Fruit fly (Drosophila melanogaster) whole organism, embryonic: ENCODE data around the gene unc-119.
A peak's percentile ranks its signal among the peaks of the same experiment; 100 is the strongest.

Experiments
- ATbp ChIP-seq: fragments of 200-800 bp; sonication (Bioruptor generic); optimal IDR thresholded peaks from 2 replicates; lab custom pipeline; 2017; ENCODE audit warnings: missing biosample characterization, mild to moderate bottlenecking, missing genetic modification characterization, missing genetic modification reagents
- Adf1 ChIP-seq: fragments of 200-800 bp; sonication (Bioruptor generic); IDR thresholded peaks from 2 replicates; pipeline ENCODE4 v1.3.6; 2022; ENCODE audit warnings: missing biosample characterization, missing genetic modification characterization
- CG10462 ChIP-seq: fragments of 200-800 bp; sonication (Bioruptor generic); optimal IDR thresholded peaks from 2 replicates; lab custom pipeline; 2016; ENCODE audit warnings: missing biosample characterization, missing genetic modification characterization
- CG10565 ChIP-seq: fragments of 200-800 bp; sonication (Bioruptor generic); optimal IDR thresholded peaks from 3 replicates; lab custom pipeline; 2016; ENCODE audit warnings: missing biosample characterization, mild to moderate bottlenecking, missing genetic modification characterization
- CG11695 ChIP-seq: fragments of 200-800 bp; sonication (Bioruptor generic); IDR thresholded peaks from 3 replicates; pipeline ENCODE4 v1.3.6; 2022; ENCODE audit warnings: missing biosample characterization, missing genetic modification characterization
- CG12104 ChIP-seq: fragments of 200-800 bp; sonication (Bioruptor generic); optimal IDR thresholded peaks from 3 replicates; lab custom pipeline; 2016; ENCODE audit warnings: missing biosample characterization, missing genetic modification characterization
- CG13296 ChIP-seq: fragments of 200-800 bp; sonication (Bioruptor generic); optimal IDR thresholded peaks from 3 replicates; lab custom pipeline; 2018; ENCODE audit warnings: missing biosample characterization, mild to moderate bottlenecking, missing genetic modification characterization
- CG1602 ChIP-seq: fragments of 200-800 bp; sonication (Bioruptor generic); optimal IDR thresholded peaks from 3 replicates; lab custom pipeline; 2016; ENCODE audit warnings: missing biosample characterization, missing genetic modification characterization
- CG17328 ChIP-seq: fragments of 200-800 bp; sonication (Bioruptor generic); IDR thresholded peaks from 2 replicates; pipeline ENCODE4 v1.3.6; 2022; ENCODE audit warnings: missing biosample characterization, missing genetic modification characterization
- CG17568 ChIP-seq: fragments of 200-800 bp; sonication (Bioruptor generic); optimal IDR thresholded peaks from 2 replicates; lab custom pipeline; 2018; ENCODE audit warnings: missing biosample characterization, mild to moderate bottlenecking, missing genetic modification characterization, moderate library complexity
- CG2120 ChIP-seq: fragments of 200-800 bp; sonication (Bioruptor generic); optimal IDR thresholded peaks from 3 replicates; lab custom pipeline; 2016; ENCODE audit warnings: missing biosample characterization, missing genetic modification characterization
- CG4424 ChIP-seq: fragments of 200-800 bp; sonication (Bioruptor generic); optimal IDR thresholded peaks from 3 replicates; lab custom pipeline; 2016; ENCODE audit warnings: missing biosample characterization, missing genetic modification characterization
- CG6765 ChIP-seq: fragments of 200-800 bp; sonication (Bioruptor generic); optimal IDR thresholded peaks from 3 replicates; lab custom pipeline; 2017; ENCODE audit warnings: missing biosample characterization, mild to moderate bottlenecking, missing genetic modification characterization
- CG7372 ChIP-seq: fragments of 200-800 bp; sonication (Bioruptor generic); IDR thresholded peaks from 2 replicates; pipeline ENCODE4 v1.3.6; 2022; ENCODE audit warnings: missing biosample characterization, missing genetic modification characterization
- CG7556 ChIP-seq: fragments of 200-800 bp; sonication (Bioruptor generic); optimal IDR thresholded peaks from 2 replicates; lab custom pipeline; 2017; ENCODE audit warnings: missing biosample characterization, mild to moderate bottlenecking, missing genetic modification characterization
- CG7745 ChIP-seq: fragments of 200-800 bp; sonication (Bioruptor generic); optimal IDR thresholded peaks from 2 replicates; lab custom pipeline; 2018; ENCODE audit warnings: missing biosample characterization, mild to moderate bottlenecking, missing genetic modification characterization, moderate library complexity
- CG9609 ChIP-seq: fragments of 200-800 bp; sonication (Bioruptor generic); optimal IDR thresholded peaks from 3 replicates; lab custom pipeline; 2016; ENCODE audit warnings: missing biosample characterization, missing genetic modification characterization
- CG9727 ChIP-seq: fragments of 200-800 bp; sonication (Bioruptor generic); optimal IDR thresholded peaks from 3 replicates; lab custom pipeline; 2017; ENCODE audit warnings: missing biosample characterization, mild to moderate bottlenecking, missing genetic modification characterization
- CHES-1-like ChIP-seq: fragments of 200-800 bp; sonication (Bioruptor generic); optimal IDR thresholded peaks from 2 replicates; lab custom pipeline; 2016; ENCODE audit warnings: missing biosample characterization, missing genetic modification characterization
- D19A ChIP-seq: fragments of 200-800 bp; optimal IDR thresholded peaks from 3 replicates; lab custom pipeline; 2019; ENCODE audit warnings: missing biosample characterization, mild to moderate bottlenecking, missing genetic modification characterization, moderate library complexity
- Deaf1 ChIP-seq: fragments of 200-800 bp; optimal IDR thresholded peaks from 3 replicates; lab custom pipeline; 2019; ENCODE audit warnings: missing biosample characterization, mild to moderate bottlenecking, missing genetic modification characterization, moderate library complexity
- Dp ChIP-seq: fragments of 200-800 bp; sonication (Bioruptor generic); optimal IDR thresholded peaks from 2 replicates; lab custom pipeline; 2018; ENCODE audit warnings: missing biosample characterization, mild to moderate bottlenecking, missing genetic modification characterization, moderate library complexity
- Ets65A ChIP-seq: fragments of 200-800 bp; sonication (Bioruptor generic); peaks from one replicate; lab custom pipeline; 2016; ENCODE audit warnings: missing biosample characterization, missing genetic modification characterization
- GATAe ChIP-seq: fragments of 200-800 bp; sonication (Bioruptor generic); conservative IDR thresholded peaks from 2 replicates; pipeline ENCODE4 v1.3.6; 2022; ENCODE audit warnings: missing biosample characterization, missing genetic modification characterization
- H15 ChIP-seq: fragments of 200-800 bp; sonication (Bioruptor generic); IDR thresholded peaks from 3 replicates; pipeline ENCODE4 v1.3.6; 2022; ENCODE audit warnings: missing biosample characterization, missing genetic modification characterization
- HHEX ChIP-seq: fragments of 200-800 bp; sonication (Bioruptor generic); optimal IDR thresholded peaks from 3 replicates; lab custom pipeline; 2017; ENCODE audit warnings: missing biosample characterization, mild to moderate bottlenecking, missing genetic modification characterization, missing genetic modification reagents
- NK7.1 ChIP-seq: fragments of 200-800 bp; sonication (Bioruptor generic); optimal IDR thresholded peaks from 3 replicates; lab custom pipeline; 2016; ENCODE audit warnings: missing biosample characterization, missing genetic modification characterization
- Neu2 ChIP-seq: fragments of 200-800 bp; sonication (Bioruptor generic); optimal IDR thresholded peaks from 3 replicates; lab custom pipeline; 2016; ENCODE audit warnings: missing biosample characterization, missing genetic modification characterization, borderline replicate concordance
- Nf-YB ChIP-seq: fragments of 200-800 bp; sonication (Bioruptor generic); optimal IDR thresholded peaks from 3 replicates; lab custom pipeline; 2019; ENCODE audit warnings: missing biosample characterization, mild to moderate bottlenecking, missing genetic modification characterization, moderate library complexity
- Poxn ChIP-seq: fragments of 200-800 bp; sonication (Bioruptor generic); IDR thresholded peaks from 2 replicates; pipeline ENCODE4 v1.3.6; 2022; ENCODE audit warnings: missing biosample characterization, missing genetic modification characterization
- Sox100B ChIP-seq: fragments of 200-800 bp; sonication (Bioruptor generic); optimal IDR thresholded peaks from 3 replicates; lab custom pipeline; 2018; ENCODE audit warnings: missing biosample characterization, mild to moderate bottlenecking, missing genetic modification characterization
- Xbp1 ChIP-seq: fragments of 200-800 bp; sonication (Bioruptor generic); optimal IDR thresholded peaks from 3 replicates; lab custom pipeline; 2016; ENCODE audit warnings: missing biosample characterization, mild to moderate bottlenecking, missing genetic modification characterization
- Xrp1 ChIP-seq: fragments of 200-800 bp; sonication (Bioruptor generic); IDR thresholded peaks from 2 replicates; pipeline ENCODE4 v1.3.6; 2022; ENCODE audit warnings: missing biosample characterization, missing genetic modification characterization
- YL-1 ChIP-seq: fragments of 200-800 bp; sonication (Bioruptor generic); optimal IDR thresholded peaks from 3 replicates; lab custom pipeline; 2017; ENCODE audit warnings: missing biosample characterization, mild to moderate bottlenecking, missing genetic modification characterization
- bcd ChIP-seq: fragments of 200-800 bp; sonication (Bioruptor generic); optimal IDR thresholded peaks from 2 replicates; lab custom pipeline; 2017; ENCODE audit warnings: missing biosample characterization, mild to moderate bottlenecking, missing genetic modification characterization
- crp ChIP-seq, 2 experiments: fragments of 200-800 bp; sonication (Bioruptor generic); optimal IDR thresholded peaks; 2 replicates in 1 of 2; 3 replicates in 1 of 2; lab custom pipeline; 2017; ENCODE audit warnings: missing biosample characterization in 2 of 2, missing genetic modification characterization in 2 of 2, mild to moderate bottlenecking in 1 of 2, moderate library complexity in 1 of 2
- dati ChIP-seq: fragments of 200-800 bp; sonication (Bioruptor generic); IDR thresholded peaks from 2 replicates; pipeline ENCODE4 v1.3.6; 2022; ENCODE audit warnings: missing biosample characterization, missing genetic modification characterization
- gsb ChIP-seq: fragments of 200-800 bp; sonication (Bioruptor generic); IDR thresholded peaks from 2 replicates; pipeline ENCODE4 v1.3.6; 2022; ENCODE audit warnings: missing biosample characterization, missing genetic modification characterization
- jigr1 ChIP-seq: fragments of 200-800 bp; sonication (Bioruptor generic); IDR thresholded peaks from 3 replicates; pipeline ENCODE4 v1.3.6; 2022; ENCODE audit warnings: missing biosample characterization, missing genetic modification characterization
- knrl ChIP-seq: fragments of 200-800 bp; sonication (Bioruptor generic); IDR thresholded peaks from 3 replicates; pipeline ENCODE4 v1.3.6; 2022; ENCODE audit warnings: missing biosample characterization, missing genetic modification characterization; ENCODE audit not compliant: partially characterized antibody
- nerfin-2 ChIP-seq: fragments of 200-800 bp; sonication (Bioruptor generic); IDR thresholded peaks from 2 replicates; pipeline ENCODE4 v1.3.6; 2022; ENCODE audit warnings: missing biosample characterization, missing genetic modification characterization; ENCODE audit not compliant: partially characterized antibody
- org-1 ChIP-seq: fragments of 200-800 bp; sonication (Bioruptor generic); optimal IDR thresholded peaks from 2 replicates; lab custom pipeline; 2017; ENCODE audit warnings: missing biosample characterization, missing genetic modification characterization
- sens ChIP-seq: fragments of 200-800 bp; sonication (Bioruptor generic); peaks from one replicate; lab custom pipeline; 2016; ENCODE audit warnings: missing biosample characterization, missing genetic modification characterization
- tin ChIP-seq: fragments of 200-800 bp; sonication (Bioruptor generic); optimal IDR thresholded peaks from 3 replicates; lab custom pipeline; 2016; ENCODE audit warnings: missing biosample characterization, missing genetic modification characterization
- trem ChIP-seq: fragments of 200-800 bp; optimal IDR thresholded peaks from 3 replicates; lab custom pipeline; 2019; ENCODE audit warnings: missing biosample characterization, mild to moderate bottlenecking, missing genetic modification characterization, moderate library complexity
- unc-4 ChIP-seq: fragments of 200-800 bp; sonication (Bioruptor generic); IDR thresholded peaks from 2 replicates; pipeline ENCODE4 v1.3.6; 2022; ENCODE audit warnings: missing biosample characterization, missing genetic modification characterization; ENCODE audit not compliant: partially characterized antibody
- wdn ChIP-seq: fragments of 200-800 bp; sonication (Bioruptor generic); IDR thresholded peaks from 2 replicates; pipeline ENCODE4 v1.3.6; 2022; ENCODE audit warnings: missing biosample characterization, missing genetic modification characterization
- yki ChIP-seq: fragments of >200 bp; optimal IDR thresholded peaks from 3 replicates; lab custom pipeline; 2018
- zfh1 ChIP-seq: fragments of 200-800 bp; sonication (Bioruptor generic); IDR thresholded peaks from 3 replicates; pipeline ENCODE4 v1.3.6; 2022; ENCODE audit warnings: missing biosample characterization, missing genetic modification characterization
- zfh2 ChIP-seq: fragments of 200-800 bp; sonication (Bioruptor generic); optimal IDR thresholded peaks from 2 replicates; lab custom pipeline; 2016; ENCODE audit warnings: missing biosample characterization, missing genetic modification characterization

unc-119 gene

dm6 chrX:7293133-7293873, 2.2 kb upstream of the unc-119 start:
- TF ChIP-seq D19A (peak; percentile 72), CG7372 (peak; percentile 72), nerfin-2 (GFP tag; lab: Robert Waterston, UW) (no peak), Xbp1 (peak; percentile 84), Poxn (GFP tag; lab: Robert Waterston, UW) (no peak), bcd (GFP tag; lab: Kevin White, UChicago) (peak; percentile 75), knrl (no peak), Xrp1 (GFP tag; lab: Robert Waterston, UW) (peak; percentile 96), GATAe (no peak), CG1602 (peak; percentile 78), CG11695 (GFP tag; lab: Robert Waterston, UW) (peak; percentile 70), dati (peak; percentile 77; the same call in 1 of the 2 replicates), Deaf1 (tag; lab: Kevin White, UChicago) (peak; percentile 26), yki (lab: Kevin White, UChicago) (peak; percentile 31), tin (GFP tag; lab: Kevin White, UChicago) (peak; percentile 72), HHEX (GFP tag; lab: Kevin White, UChicago) (peak; percentile 64), CG12104 (GFP tag; lab: Kevin White, UChicago) (peak; percentile 62), CG7556 (GFP tag; lab: Kevin White, UChicago) (peak; percentile 71), CG7745 (tag; lab: Kevin White, UChicago) (peak; percentile 58), zfh1 (GFP tag; lab: Robert Waterston, UW) (peak; percentile 95), CHES-1-like (GFP tag; lab: Kevin White, UChicago) (peak; percentile 56), unc-4 (GFP tag; lab: Robert Waterston, UW) (no peak), NK7.1 (GFP tag; lab: Kevin White, UChicago) (peak; percentile 83), CG9727 (peak; percentile 75), Nf-YB (GFP tag; lab: Kevin White, UChicago) (peak; percentile 45), CG10462 (GFP tag; lab: Kevin White, UChicago) (peak; percentile 79), CG17568 (peak; percentile 64), crp (GFP tag; optimal IDR thresholded peaks at IDR 0.05; lab: Kevin White, UChicago) (peak in 1 of 2 experiments; percentile 27), sens (GFP tag; lab: Kevin White, UChicago) (peak; percentile 98), Adf1 (no peak), H15 (GFP tag; lab: Robert Waterston, UW) (peak; percentile 83), CG2120 (GFP tag; lab: Kevin White, UChicago) (peak; percentile 1), org-1 (peak; percentile 67), CG4424 (GFP tag; lab: Kevin White, UChicago) (peak; percentile 75), jigr1 (GFP tag; lab: Robert Waterston, UW) (peak; percentile 77), CG9609 (peak; percentile 83), CG17328 (GFP tag; lab: Robert Waterston, UW) (peak; percentile 91), CG10565 (GFP tag; lab: Kevin White, UChicago) (peak; percentile 73), CG6765 (no peak), wdn (GFP tag; lab: Robert Waterston, UW) (peak; percentile 48; the same call in 1 of the 2 replicates), zfh2 (GFP tag; lab: Kevin White, UChicago) (peak; percentile 6), trem (tag; lab: Kevin White, UChicago) (peak; percentile 79), Ets65A (peak; percentile 98), gsb (GFP tag; lab: Robert Waterston, UW) (peak; percentile 33; the same call in 1 of the 2 replicates), Dp (GFP tag; lab: Kevin White, UChicago) (no peak), CG13296 (GFP tag; lab: Kevin White, UChicago) (peak; percentile 13), Sox100B (peak; percentile 63), ATbp (GFP tag; lab: Kevin White, UChicago) (peak; percentile 87), Neu2 (GFP tag; lab: Kevin White, UChicago) (no peak), YL-1 (GFP tag; lab: Kevin White, UChicago) (peak; percentile 6)
